Worm (Caenorhabditis elegans): ENCODE measurements around the gene cyp-14A2.

DNA sequence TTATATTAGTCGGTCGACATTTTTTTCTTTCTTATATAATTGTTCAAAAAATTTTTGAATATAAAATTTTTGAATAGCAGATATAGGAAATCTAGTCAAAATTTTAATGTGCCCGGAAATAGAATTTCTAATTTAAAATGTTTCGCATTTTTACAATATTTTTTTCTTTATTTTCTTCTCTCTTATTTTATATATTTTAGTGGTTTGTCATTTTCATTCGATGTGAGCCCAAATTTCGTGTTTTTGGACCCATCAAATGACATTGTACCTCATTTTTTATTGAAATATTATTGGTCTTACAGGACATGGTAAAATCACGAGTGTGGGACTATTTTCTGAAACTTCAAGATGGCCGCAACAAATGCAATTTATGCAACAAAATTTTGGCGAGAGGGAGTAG lies 7.3 kb downstream of the cyp-14A2 start, which contains the start of gene K09A11.1:
- TF ChIP-seq ref-1 (GFP tag; conservative IDR thresholded peaks at IDR 0.05) (no peak), med-1 (GFP tag; optimal IDR thresholded peaks at IDR 0.05; ENCODE audit: insufficient read depth) (no peak)

Data from whole organism, midembryonic.